Worm (Caenorhabditis elegans) whole organism, mixed stage, embryonic: ENCODE data around the gene Y57G11C.1130.
"Not testable (repeated sequence)": the region's sequence is repeated elsewhere in the genome, so short reads cannot be mapped to it uniquely, and the experiment has no call there.

Experiments used
- bed-3 ChIP-seq: fragments of 200-800 bp; sonication (Bioruptor generic); optimal IDR thresholded peaks from 3 replicates; lab custom pipeline; 2018; ENCODE audit warnings: mild to moderate bottlenecking, missing genetic modification characterization, moderate library complexity, missing compliant biosample characterization
- blmp-1 ChIP-seq: fragments of 150-350 bp; optimal IDR thresholded peaks from 2 replicates; lab custom pipeline; 2014; ENCODE audit warnings: missing biosample characterization, missing genetic modification characterization
- ceh-39 ChIP-seq: fragments of 150-350 bp; optimal IDR thresholded peaks from 2 replicates; lab custom pipeline; 2014; ENCODE audit warnings: missing biosample characterization, missing genetic modification characterization
- ceh-43 ChIP-seq: fragments of 200-800 bp; sonication (Bioruptor generic); optimal IDR thresholded peaks from 2 replicates; lab custom pipeline; 2018; ENCODE audit warnings: mild to moderate bottlenecking, missing genetic modification characterization, moderate library complexity, missing compliant biosample characterization
- ceh-83 ChIP-seq: fragments of 200-800 bp; sonication (Bioruptor generic); optimal IDR thresholded peaks from 2 replicates; lab custom pipeline; 2018; ENCODE audit warnings: mild to moderate bottlenecking, missing genetic modification characterization, missing compliant biosample characterization
- ces-1 ChIP-seq: fragments of 150-350 bp; optimal IDR thresholded peaks from 2 replicates; lab custom pipeline; 2014; ENCODE audit warnings: missing biosample characterization, missing genetic modification reagents, missing genetic modification characterization
- cnd-1 ChIP-seq: fragments of 200-800 bp; sonication (Bioruptor generic); optimal IDR thresholded peaks from 2 replicates; lab custom pipeline; 2018; ENCODE audit warnings: mild to moderate bottlenecking, missing genetic modification characterization, missing compliant biosample characterization
- drap-1 ChIP-seq: fragments of 200-800 bp; sonication (Bioruptor generic); optimal IDR thresholded peaks from 3 replicates; lab custom pipeline; 2018; ENCODE audit warnings: mild to moderate bottlenecking, missing genetic modification characterization, missing compliant biosample characterization
- elt-1 ChIP-seq: sonication (generic microtip); optimal IDR thresholded peaks from 2 replicates; lab custom pipeline; 2017; ENCODE audit warnings: missing genetic modification characterization, mild to moderate bottlenecking, missing compliant biosample characterization, antibody characterized with exemption, moderate library complexity, borderline replicate concordance; ENCODE audit not compliant: insufficient read depth
- elt-3 ChIP-seq: fragments of 150-350 bp; optimal IDR thresholded peaks from 2 replicates; lab custom pipeline; 2014; ENCODE audit warnings: missing biosample characterization, missing genetic modification characterization
- flh-1 ChIP-seq: fragments of 200-800 bp; sonication (Bioruptor generic); optimal IDR thresholded peaks from 2 replicates; lab custom pipeline; 2018; ENCODE audit warnings: mild to moderate bottlenecking, missing genetic modification characterization, moderate library complexity, missing compliant biosample characterization
- ham-2 ChIP-seq: fragments of 200-800 bp; sonication (Bioruptor generic); optimal IDR thresholded peaks from 2 replicates; lab custom pipeline; 2018; ENCODE audit warnings: mild to moderate bottlenecking, missing genetic modification characterization, missing compliant biosample characterization
- lin-13 ChIP-seq: fragments of 150-350 bp; optimal IDR thresholded peaks from 2 replicates; lab custom pipeline; 2014; ENCODE audit warnings: missing biosample characterization, missing genetic modification characterization
- lin-32 ChIP-seq: fragments of 200-800 bp; sonication (Bioruptor generic); optimal IDR thresholded peaks from 2 replicates; lab custom pipeline; 2018; ENCODE audit warnings: mild to moderate bottlenecking, missing genetic modification characterization, missing compliant biosample characterization
- lsy-2 ChIP-seq: fragments of 150-350 bp; optimal IDR thresholded peaks from 2 replicates; lab custom pipeline; 2014; ENCODE audit warnings: missing biosample characterization, missing genetic modification characterization
- mab-5 ChIP-seq: fragments of 150-350 bp; optimal IDR thresholded peaks from 2 replicates; lab custom pipeline; 2014; ENCODE audit warnings: missing biosample characterization, missing genetic modification characterization
- mls-2 ChIP-seq: sonication (generic microtip); optimal IDR thresholded peaks from 2 replicates; lab custom pipeline; 2016; ENCODE audit warnings: mild to moderate bottlenecking, missing genetic modification characterization, moderate library complexity, missing compliant biosample characterization
- nhr-12 ChIP-seq: fragments of 150-350 bp; optimal IDR thresholded peaks from 2 replicates; lab custom pipeline; 2014; ENCODE audit warnings: missing biosample characterization, missing genetic modification characterization
- nhr-2 ChIP-seq: fragments of 150-350 bp; optimal IDR thresholded peaks from 2 replicates; lab custom pipeline; 2014; ENCODE audit warnings: missing biosample characterization, missing genetic modification characterization
- nhr-237 ChIP-seq: fragments of 150-350 bp; optimal IDR thresholded peaks from 2 replicates; lab custom pipeline; 2014; ENCODE audit warnings: missing biosample characterization, missing genetic modification characterization
- nhr-28 ChIP-seq: fragments of 150-350 bp; optimal IDR thresholded peaks from 2 replicates; lab custom pipeline; 2014; ENCODE audit warnings: missing biosample characterization, missing genetic modification characterization
- nhr-76 ChIP-seq: sonication (generic microtip); optimal IDR thresholded peaks from 2 replicates; lab custom pipeline; 2017; ENCODE audit warnings: missing biosample characterization, missing genetic modification characterization
- pha-4 ChIP-seq: fragments of 150-350 bp; optimal IDR thresholded peaks from 2 replicates; lab custom pipeline; 2018; ENCODE audit warnings: missing biosample characterization, missing genetic modification reagents, missing genetic modification characterization
- sem-2 ChIP-seq: fragments of 200-800 bp; sonication (Bioruptor generic); optimal IDR thresholded peaks from 2 replicates; lab custom pipeline; 2018; ENCODE audit warnings: mild to moderate bottlenecking, missing genetic modification characterization, missing compliant biosample characterization
- snpc-4 ChIP-seq: fragments of 150-350 bp; optimal IDR thresholded peaks from 2 replicates; lab custom pipeline; 2014; ENCODE audit warnings: missing biosample characterization, missing genetic modification characterization
- sptf-1 ChIP-seq: sonication (generic microtip); optimal IDR thresholded peaks from 2 replicates; lab custom pipeline; 2017; ENCODE audit warnings: mild to moderate bottlenecking, missing genetic modification characterization, moderate library complexity, missing compliant biosample characterization
- tbx-8 ChIP-seq: fragments of 200-800 bp; sonication (Bioruptor generic); optimal IDR thresholded peaks from 2 replicates; lab custom pipeline; 2018; ENCODE audit warnings: mild to moderate bottlenecking, missing genetic modification characterization, moderate library complexity, missing compliant biosample characterization
- unc-120 ChIP-seq: sonication (generic microtip); optimal IDR thresholded peaks from 2 replicates; lab custom pipeline; 2017; ENCODE audit warnings: missing genetic modification characterization, missing compliant biosample characterization; ENCODE audit not compliant: poor library complexity, severe bottlenecking
- unc-39 ChIP-seq: fragments of 150-350 bp; optimal IDR thresholded peaks from 2 replicates; lab custom pipeline; 2014; ENCODE audit warnings: missing biosample characterization, missing genetic modification characterization
- unc-62 ChIP-seq: fragments of 150-350 bp; optimal IDR thresholded peaks from 2 replicates; lab custom pipeline; 2014; ENCODE audit warnings: missing biosample characterization, missing genetic modification reagents, missing genetic modification characterization
- zip-8 ChIP-seq: fragments of 150-350 bp; optimal IDR thresholded peaks from 2 replicates; lab custom pipeline; 2014; ENCODE audit warnings: missing biosample characterization, missing genetic modification characterization
- ztf-11 ChIP-seq: fragments of 150-350 bp; optimal IDR thresholded peaks from 2 replicates; lab custom pipeline; 2014; ENCODE audit warnings: missing biosample characterization, missing genetic modification characterization

Gene Y57G11C.1130

ce11 chrIV:14770663-14771062 lies 11.6 kb upstream of the Y57G11C.1130 start:
- TF ChIP-seq flh-1 (GFP tag; lab: Kevin White, UChicago) (no peak), lin-13 (tag; lab: Kevin White, UChicago) (no peak), ceh-43 (GFP tag; lab: Kevin White, UChicago) (no peak), blmp-1 (tag; lab: Kevin White, UChicago) (no peak), sptf-1 (no peak), unc-39 (no peak), unc-62 (GFP tag; lab: Kevin White, UChicago) (no peak), elt-3 (tag; lab: Kevin White, UChicago) (no peak), nhr-28 (tag; lab: Kevin White, UChicago) (no peak), cnd-1 (tag; lab: Kevin White, UChicago) (no peak), elt-1 (no peak), bed-3 (GFP tag; lab: Kevin White, UChicago) (no peak), mab-5 (no peak), ces-1 (GFP tag; lab: Kevin White, UChicago) (no peak), nhr-2 (no peak), mls-2 (tag; lab: Kevin White, UChicago) (no peak), ceh-39 (no peak), lsy-2 (no peak)

- no peak for TF ChIP-seq snpc-4 (tag; lab: Kevin White, UChicago)
- TF ChIP-seq nhr-12 (tag; lab: Kevin White, UChicago) = no peak
- no peak for TF ChIP-seq nhr-28 (tag; lab: Kevin White, UChicago)
- TF ChIP-seq blmp-1 (tag; lab: Kevin White, UChicago) = no peak
- no peak for TF ChIP-seq ceh-83 (GFP tag; lab: Kevin White, UChicago)
- TF ChIP-seq mls-2 (tag; lab: Kevin White, UChicago) = no peak
- TF ChIP-seq unc-120 (tag; lab: Kevin White, UChicago) = no peak
- no peak for TF ChIP-seq lin-32 (GFP tag; lab: Kevin White, UChicago)
- TF ChIP-seq elt-1 = no peak
- no peak for TF ChIP-seq ham-2 (GFP tag; lab: Kevin White, UChicago)
- no peak for TF ChIP-seq nhr-2
- no peak for TF ChIP-seq elt-3 (tag; lab: Kevin White, UChicago)
- TF ChIP-seq ceh-39 = no peak
- TF ChIP-seq nhr-76 (tag; lab: Kevin White, UChicago) = no peak
Observed at ce11 chrIV:14771325-14771724, 11.0 kb upstream of the Y57G11C.1130 start, which contains the start of gene degl-1. Gene degl-1, minus strand, starts transcription at chrIV:14771425.

DNA sequence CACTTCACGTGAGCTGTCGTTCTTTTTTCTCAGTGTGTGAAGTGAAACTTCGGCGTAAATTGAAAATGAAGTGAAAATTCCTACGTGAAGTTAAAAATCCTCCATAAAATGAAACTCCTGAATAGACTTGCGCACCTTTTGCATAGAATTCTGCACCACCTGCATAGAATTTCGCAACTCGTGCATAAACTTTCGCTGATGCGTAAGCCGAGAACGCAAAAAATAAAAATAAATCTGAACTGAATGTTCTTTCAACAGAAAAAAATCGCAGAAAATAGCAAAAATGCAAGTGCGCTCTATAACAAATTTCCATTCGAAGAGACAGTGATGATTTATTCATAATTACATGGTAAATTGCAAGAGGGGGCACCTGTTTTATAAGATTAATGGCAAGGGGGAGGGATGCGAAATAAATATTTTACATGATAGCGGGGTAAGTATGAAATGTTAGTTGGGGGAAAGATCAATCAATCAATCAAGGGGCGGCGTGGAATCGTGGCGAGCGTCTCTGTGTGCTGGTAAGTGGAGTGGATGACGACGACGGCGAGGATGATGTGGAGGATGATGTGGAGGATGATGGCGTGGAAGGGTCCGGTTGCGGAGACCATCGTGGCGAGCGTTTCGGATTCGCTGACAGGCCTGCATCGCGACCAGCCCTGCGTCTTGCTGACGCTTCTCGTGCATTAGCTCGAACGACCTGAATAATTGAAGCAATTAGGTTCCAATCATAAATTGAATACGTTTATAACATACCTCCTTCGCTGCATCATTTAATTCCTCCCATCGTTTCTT lies 8.8 kb upstream of the Y57G11C.1130 start, which contains the start of gene Y57G11C.36:
Gene Y57G11C.36, minus strand, starts transcription at position 502 of the 792 bp plus-strand sequence.
- TF ChIP-seq nhr-2 (no peak), lin-13 (tag; lab: Kevin White, UChicago) (no peak), tbx-8 (no peak), ztf-11 (tag; lab: Kevin White, UChicago) (no peak), drap-1 (GFP tag; lab: Kevin White, UChicago) (no peak), blmp-1 (tag; lab: Kevin White, UChicago) (no peak), sem-2 (no peak), nhr-76 (tag; lab: Kevin White, UChicago) (no peak), mab-5 (no peak), nhr-28 (tag; lab: Kevin White, UChicago) (no peak), ceh-43 (GFP tag; lab: Kevin White, UChicago) (no peak), nhr-12 (tag; lab: Kevin White, UChicago) (no peak), unc-120 (tag; lab: Kevin White, UChicago) (no peak), ces-1 (GFP tag; lab: Kevin White, UChicago) (no peak), flh-1 (GFP tag; lab: Kevin White, UChicago) (no peak)

DNA sequence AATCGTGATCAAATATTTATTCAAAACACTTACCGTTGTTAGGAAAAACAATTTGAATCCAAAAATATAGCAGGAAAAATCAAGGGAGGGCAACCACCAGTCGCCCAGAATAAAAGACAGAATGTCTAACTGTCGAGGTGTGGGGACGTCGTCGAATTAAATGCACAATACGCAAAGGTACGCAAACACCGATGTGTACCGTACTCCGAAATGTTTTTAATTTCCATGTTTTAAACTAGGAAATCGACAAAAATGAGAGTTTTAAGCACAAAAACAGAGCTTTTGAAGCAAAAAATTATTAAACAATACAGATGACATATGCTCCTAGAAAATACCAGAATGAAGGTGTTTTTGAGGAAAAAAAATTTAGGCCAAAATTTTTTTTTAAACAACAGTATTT lies 7.9 kb upstream of the Y57G11C.1130 start, which contains the start of gene Y57G11C.51:
Gene Y57G11C.51, minus strand, starts transcription at position 101 of the 400 bp plus-strand sequence.
- TF ChIP-seq lsy-2; tbx-8; lin-32 (GFP tag; lab: Kevin White, UChicago): not testable (repeated sequence)

ce11 chrIV:14781537-14781936 lies 774 bp upstream of the Y57G11C.1130 start, which contains the start of gene Y57G11C.8:
Gene Y57G11C.8, plus strand, starts transcription at chrIV:14781837.
- TF ChIP-seq unc-39 (no peak), nhr-28 (tag; lab: Kevin White, UChicago) (no peak), nhr-2 (no peak), nhr-76 (tag; lab: Kevin White, UChicago) (no peak), snpc-4 (tag; lab: Kevin White, UChicago) (no peak), flh-1 (GFP tag; lab: Kevin White, UChicago) (no peak), zip-8 (tag; lab: Kevin White, UChicago) (no peak), nhr-12 (tag; lab: Kevin White, UChicago) (no peak), pha-4 (tag; lab: Kevin White, UChicago) (no peak), lin-32 (GFP tag; lab: Kevin White, UChicago) (no peak), ham-2 (GFP tag; lab: Kevin White, UChicago) (no peak), tbx-8 (no peak), mls-2 (tag; lab: Kevin White, UChicago) (no peak), cnd-1 (tag; lab: Kevin White, UChicago) (no peak), blmp-1 (tag; lab: Kevin White, UChicago) (no peak), elt-3 (tag; lab: Kevin White, UChicago) (no peak), nhr-237 (tag; lab: Kevin White, UChicago) (no peak), drap-1 (GFP tag; lab: Kevin White, UChicago) (no peak)
